Worm (Caenorhabditis elegans) whole organism, L4 larva: Measurements from ENCODE around the gene T02H6.8.

ENCODE experiments used
- ama-1 ChIP-seq: fragments of 150-350 bp; optimal IDR thresholded peaks from 2 replicates; lab custom pipeline; 2014; ENCODE audit warnings: inconsistent platforms, mixed read lengths
- attf-4 ChIP-seq: sonication (generic microtip); optimal IDR thresholded peaks from 3 replicates; lab custom pipeline; 2017; ENCODE audit warnings: missing biosample characterization, missing genetic modification characterization
- egl-27 ChIP-seq: sonication (generic microtip); optimal IDR thresholded peaks from 3 replicates; lab custom pipeline; 2017; ENCODE audit warnings: missing biosample characterization, missing genetic modification reagents, missing genetic modification characterization
- nhr-111 ChIP-seq: fragments of 200-800 bp; sonication (Bioruptor generic); optimal IDR thresholded peaks from 2 replicates; lab custom pipeline; 2018; ENCODE audit warnings: mild to moderate bottlenecking, missing genetic modification characterization, missing compliant biosample characterization
- unc-130 ChIP-seq: sonication (generic microtip); optimal IDR thresholded peaks from 2 replicates; lab custom pipeline; 2016; ENCODE audit warnings: missing genetic modification reagents, missing genetic modification characterization, missing compliant biosample characterization

- no peak for TF ChIP-seq ama-1 (lab: Kevin White, UChicago)
- TF ChIP-seq unc-130 (GFP tag; lab: Kevin White, UChicago), result no peak
- no peak for TF ChIP-seq attf-4 (tag; lab: Kevin White, UChicago)
- TF ChIP-seq egl-27 (tag; lab: Kevin White, UChicago), result no peak
- TF ChIP-seq nhr-111 (GFP tag; lab: Kevin White, UChicago), result no peak
These were observed 46.6 kb upstream of the T02H6.8 start, which contains the start of gene T04B8.1 for ce11 chrII:633984-634383.
